Fruit fly (Drosophila melanogaster) whole organism, prepupa: ENCODE data around the gene Atat.

Experiments
- Blimp-1 ChIP-seq: fragments of 200-800 bp; sonication (Bioruptor generic); optimal IDR thresholded peaks from 3 replicates; lab custom pipeline; 2017; ENCODE audit warnings: missing biosample characterization, missing genetic modification characterization, mild to moderate bottlenecking, moderate library complexity, missing genetic modification reagents
- CG10669 ChIP-seq: fragments of 200-800 bp; sonication (Bioruptor generic); optimal IDR thresholded peaks from 3 replicates; lab custom pipeline; 2018; ENCODE audit warnings: missing biosample characterization, mild to moderate bottlenecking, missing genetic modification characterization, moderate library complexity
- CG11762 ChIP-seq: fragments of 200-800 bp; sonication (Bioruptor generic); optimal IDR thresholded peaks from 3 replicates; lab custom pipeline; 2016; ENCODE audit warnings: missing biosample characterization, missing genetic modification characterization; ENCODE audit not compliant: insufficient read depth
- CG1621 ChIP-seq: fragments of 200-800 bp; sonication (Bioruptor generic); optimal IDR thresholded peaks from 3 replicates; lab custom pipeline; 2018; ENCODE audit warnings: missing biosample characterization, mild to moderate bottlenecking, missing genetic modification characterization
- Hr39 ChIP-seq: fragments of 200-800 bp; sonication (Bioruptor generic); optimal IDR thresholded peaks from 2 replicates; lab custom pipeline; 2016; ENCODE audit warnings: missing biosample characterization, missing genetic modification characterization
- Lpt ChIP-seq: fragments of 200-800 bp; sonication (Bioruptor generic); optimal IDR thresholded peaks from 3 replicates; lab custom pipeline; 2016; ENCODE audit warnings: missing biosample characterization, missing genetic modification characterization
- OdsH ChIP-seq: fragments of 200-800 bp; sonication (Bioruptor generic); optimal IDR thresholded peaks from 3 replicates; lab custom pipeline; 2016; ENCODE audit warnings: missing biosample characterization, missing genetic modification characterization
- Sox102F ChIP-seq: fragments of 200-800 bp; sonication (Bioruptor generic); optimal IDR thresholded peaks from 2 replicates; lab custom pipeline; 2016; ENCODE audit warnings: missing biosample characterization, mild to moderate bottlenecking, missing genetic modification characterization
- dac ChIP-seq: fragments of 200-800 bp; sonication (Bioruptor generic); optimal IDR thresholded peaks from 2 replicates; lab custom pipeline; 2017; ENCODE audit warnings: missing biosample characterization, mild to moderate bottlenecking, missing genetic modification characterization
- eg ChIP-seq: fragments of 200-800 bp; sonication (Bioruptor generic); IDR thresholded peaks from 3 replicates; pipeline ENCODE4 v1.3.6; 2022; ENCODE audit warnings: missing biosample characterization, missing genetic modification characterization
- fd59A ChIP-seq: fragments of 200-800 bp; sonication (Bioruptor generic); optimal IDR thresholded peaks from 2 replicates; lab custom pipeline; 2017; ENCODE audit warnings: missing biosample characterization, mild to moderate bottlenecking, missing genetic modification characterization, missing genetic modification reagents
- salr ChIP-seq, 2 experiments: fragments of 200-800 bp; sonication (Bioruptor generic); optimal IDR thresholded peaks; 3 replicates each; lab custom pipeline; 2016 to 2018; ENCODE audit warnings: missing biosample characterization in 2 of 2, missing genetic modification characterization in 2 of 2, mild to moderate bottlenecking in 1 of 2

DNA sequence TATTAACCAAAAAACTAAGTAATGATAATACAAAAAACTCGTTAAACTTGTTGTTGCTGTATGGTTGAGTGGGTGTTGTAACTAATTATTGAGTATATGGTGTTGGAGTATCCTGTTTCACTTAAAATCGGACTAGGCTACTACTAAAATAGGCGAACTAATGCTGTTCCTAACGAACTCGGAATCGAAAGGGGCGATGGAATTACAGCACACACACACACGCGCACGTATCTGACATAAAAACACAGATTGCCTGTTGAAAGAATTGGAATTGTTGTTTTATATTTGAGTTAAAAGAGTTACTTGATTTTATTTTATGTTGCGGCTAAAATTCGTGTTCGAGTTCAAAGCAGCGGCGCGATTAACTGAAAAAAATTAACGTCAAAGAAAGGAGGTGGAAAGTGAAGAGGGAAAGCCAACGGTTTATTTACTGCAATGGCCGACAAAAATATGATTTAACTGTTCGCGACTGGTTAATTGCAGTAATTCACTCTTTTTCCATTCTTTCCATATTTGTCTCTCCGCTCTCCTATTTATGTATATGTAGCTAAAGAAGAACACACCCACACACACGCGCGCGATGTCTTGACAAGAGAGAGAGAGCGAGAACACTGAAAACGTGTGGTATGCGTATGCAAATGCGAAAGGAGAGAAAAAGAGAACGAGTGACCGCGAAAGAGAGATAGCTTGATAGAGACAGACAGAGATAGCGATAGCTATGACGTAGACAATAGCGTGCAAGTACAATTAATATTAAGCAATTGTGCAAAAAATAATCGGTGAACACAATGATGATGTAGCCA is 25.0 kb downstream of the Atat start:
- TF ChIP-seq Hr39 (GFP tag; lab: Kevin White, UChicago): no peak
- TF ChIP-seq eg (GFP tag; lab: Robert Waterston, UW): no peak
- TF ChIP-seq salr (GFP tag; optimal IDR thresholded peaks at IDR 0.05; lab: Kevin White, UChicago): no peak
- no peak for TF ChIP-seq fd59A (GFP tag; lab: Kevin White, UChicago)
- no peak for TF ChIP-seq dac (GFP tag; lab: Kevin White, UChicago)
- TF ChIP-seq OdsH (GFP tag; lab: Kevin White, UChicago): no peak
- TF ChIP-seq CG10669 (GFP tag; lab: Kevin White, UChicago): no peak
- TF ChIP-seq Sox102F (GFP tag; lab: Kevin White, UChicago): no peak
- TF ChIP-seq CG11762: no peak
- no peak for TF ChIP-seq Blimp-1 (GFP tag; lab: Kevin White, UChicago)
- TF ChIP-seq Lpt (GFP tag; lab: Kevin White, UChicago): no peak
- TF ChIP-seq CG1621 (tag; lab: Kevin White, UChicago): peak; percentile 30
